Fruit fly (Drosophila melanogaster) whole organism, embryonic: ENCODE data around the gene galene.
A peak's percentile ranks its signal among the peaks of the same experiment; 100 is the strongest.

Experiments used
- Awh ChIP-seq: fragments of 200-800 bp; sonication (Bioruptor generic); IDR thresholded peaks from 2 replicates; pipeline ENCODE4, ENCODE4 v1.3.6; 2022; ENCODE audit warnings: missing biosample characterization, missing genetic modification characterization
- B-H1 ChIP-seq: fragments of 200-800 bp; sonication (Bioruptor generic); IDR thresholded peaks from 3 replicates; pipeline ENCODE4 v1.3.6; 2022; ENCODE audit warnings: missing biosample characterization, missing genetic modification characterization
- CG10209 ChIP-seq: fragments of 200-800 bp; sonication (Bioruptor generic); optimal IDR thresholded peaks from 3 replicates; lab custom pipeline; 2017; ENCODE audit warnings: missing biosample characterization, mild to moderate bottlenecking, missing genetic modification characterization, missing genetic modification reagents
- CG10366 ChIP-seq: fragments of 200-800 bp; sonication (Bioruptor generic); IDR thresholded peaks from 2 replicates; pipeline ENCODE4 v1.3.6; 2022; ENCODE audit warnings: missing biosample characterization, missing genetic modification characterization
- CG10979 ChIP-seq: fragments of 200-800 bp; sonication (Bioruptor generic); optimal IDR thresholded peaks from 2 replicates; lab custom pipeline; 2018; ENCODE audit warnings: missing biosample characterization, mild to moderate bottlenecking, missing genetic modification characterization, moderate library complexity
- CG11695 ChIP-seq: fragments of 200-800 bp; sonication (Bioruptor generic); IDR thresholded peaks from 3 replicates; pipeline ENCODE4 v1.3.6; 2022; ENCODE audit warnings: missing biosample characterization, missing genetic modification characterization
- CG12769 ChIP-seq: fragments of 200-800 bp; sonication (Bioruptor generic); optimal IDR thresholded peaks from 2 replicates; lab custom pipeline; 2019; ENCODE audit warnings: missing biosample characterization, mild to moderate bottlenecking, missing genetic modification characterization, moderate library complexity
- CG13296 ChIP-seq: fragments of 200-800 bp; sonication (Bioruptor generic); optimal IDR thresholded peaks from 3 replicates; lab custom pipeline; 2018; ENCODE audit warnings: missing biosample characterization, mild to moderate bottlenecking, missing genetic modification characterization
- CG13894 ChIP-seq: fragments of 200-800 bp; sonication (Bioruptor generic); optimal IDR thresholded peaks from 3 replicates; lab custom pipeline; 2018; ENCODE audit warnings: missing biosample characterization, mild to moderate bottlenecking, missing genetic modification characterization, moderate library complexity
- CG1529 ChIP-seq: fragments of 200-800 bp; sonication (Bioruptor generic); optimal IDR thresholded peaks from 3 replicates; lab custom pipeline; 2018; ENCODE audit warnings: missing biosample characterization, missing genetic modification characterization
- CG16779 ChIP-seq: fragments of 200-800 bp; sonication (Bioruptor generic); IDR thresholded peaks from 2 replicates; pipeline ENCODE4 v1.3.6; 2022; ENCODE audit warnings: missing biosample characterization, missing genetic modification characterization
- CG17186 ChIP-seq: fragments of 200-800 bp; sonication (Bioruptor generic); optimal IDR thresholded peaks from 3 replicates; lab custom pipeline; 2017; ENCODE audit warnings: missing biosample characterization, missing genetic modification reagents, missing genetic modification characterization
- CG18011 ChIP-seq: fragments of 200-800 bp; sonication (Bioruptor generic); optimal IDR thresholded peaks from 2 replicates; lab custom pipeline; 2017; ENCODE audit warnings: missing biosample characterization, missing genetic modification characterization, mild to moderate bottlenecking, moderate library complexity, missing genotype
- CG2116 ChIP-seq: fragments of 200-800 bp; sonication (Bioruptor generic); optimal IDR thresholded peaks from 3 replicates; lab custom pipeline; 2018; ENCODE audit warnings: missing biosample characterization, mild to moderate bottlenecking, missing genetic modification characterization
- CG2678 ChIP-seq: fragments of 200-800 bp; sonication (Bioruptor generic); optimal IDR thresholded peaks from 3 replicates; lab custom pipeline; 2019; ENCODE audit warnings: missing biosample characterization, mild to moderate bottlenecking, missing genetic modification characterization, moderate library complexity
- CG2712 ChIP-seq: fragments of 200-800 bp; optimal IDR thresholded peaks from 3 replicates; lab custom pipeline; 2019; ENCODE audit warnings: missing biosample characterization, mild to moderate bottlenecking, missing genetic modification characterization, moderate library complexity
- CG32532 ChIP-seq: fragments of 200-800 bp; sonication (Bioruptor generic); IDR thresholded peaks from 2 replicates; pipeline ENCODE4 v1.3.6; 2022; ENCODE audit warnings: missing biosample characterization, missing genetic modification characterization
- CG3726 ChIP-seq: fragments of 200-800 bp; sonication (Bioruptor generic); IDR thresholded peaks from 3 replicates; pipeline ENCODE4, ENCODE4 v1.3.6; 2022; ENCODE audit warnings: missing biosample characterization, missing genetic modification characterization
- CG5245 ChIP-seq: fragments of 200-800 bp; sonication (Bioruptor generic); optimal IDR thresholded peaks from 3 replicates; lab custom pipeline; 2016; ENCODE audit warnings: missing biosample characterization, missing genetic modification characterization
- CG6791 ChIP-seq: fragments of 200-800 bp; sonication (Bioruptor generic); IDR thresholded peaks from 3 replicates; pipeline ENCODE4 v1.3.6; 2022; ENCODE audit warnings: missing biosample characterization, missing genetic modification characterization; ENCODE audit not compliant: partially characterized antibody
- CG7928 ChIP-seq: fragments of 200-800 bp; sonication (Bioruptor generic); optimal IDR thresholded peaks from 2 replicates; lab custom pipeline; 2017; ENCODE audit warnings: missing biosample characterization, mild to moderate bottlenecking, missing genetic modification characterization
- CG8290 ChIP-seq, 3 experiments: fragments of 200-800 bp; sonication (Bioruptor generic); optimal IDR thresholded peaks; 2 replicates each; lab custom pipeline; 2016 to 2019; ENCODE audit warnings: missing biosample characterization in 3 of 3, missing genetic modification characterization in 3 of 3, mild to moderate bottlenecking in 2 of 3, moderate library complexity in 1 of 3
- CG9215 ChIP-seq: fragments of 200-800 bp; sonication (Bioruptor generic); IDR thresholded peaks from 2 replicates; pipeline ENCODE4 v1.3.6; 2022; ENCODE audit warnings: missing biosample characterization, missing genetic modification characterization
- Dek ChIP-seq: fragments of 200-800 bp; sonication (Bioruptor generic); optimal IDR thresholded peaks from 3 replicates; lab custom pipeline; 2019; ENCODE audit warnings: missing biosample characterization, mild to moderate bottlenecking, missing genetic modification characterization, moderate library complexity
- MESR4 ChIP-seq: fragments of 200-800 bp; sonication (Bioruptor generic); optimal IDR thresholded peaks from 2 replicates; lab custom pipeline; 2018; ENCODE audit warnings: missing biosample characterization, mild to moderate bottlenecking, missing genetic modification characterization, moderate library complexity
- Med ChIP-seq: fragments of 200-800 bp; sonication (Bioruptor generic); peaks from one replicate; lab custom pipeline; 2016; ENCODE audit warnings: missing biosample characterization, missing genetic modification characterization, mild to moderate bottlenecking, inconsistent platforms, moderate library complexity
- NC2β ChIP-seq: fragments of 200-800 bp; sonication (Bioruptor generic); optimal IDR thresholded peaks from 2 replicates; lab custom pipeline; 2016; ENCODE audit warnings: missing biosample characterization, missing genetic modification characterization
- Neu2 ChIP-seq: fragments of 200-800 bp; sonication (Bioruptor generic); optimal IDR thresholded peaks from 3 replicates; lab custom pipeline; 2016; ENCODE audit warnings: missing biosample characterization, missing genetic modification characterization, borderline replicate concordance
- Pdp1 ChIP-seq, 2 experiments: fragments of 200-800 bp; sonication (Bioruptor generic); optimal IDR thresholded peaks; 3 replicates each; lab custom pipeline; 2016; ENCODE audit warnings: missing biosample characterization in 2 of 2, missing genetic modification characterization in 2 of 2, mild to moderate bottlenecking in 1 of 2, moderate library complexity in 1 of 2
- Ptx1 ChIP-seq: fragments of 200-800 bp; sonication (Bioruptor generic); IDR thresholded peaks from 2 replicates; pipeline ENCODE4 v1.3.6; 2022; ENCODE audit warnings: missing biosample characterization, missing genetic modification characterization
- Ssrp ChIP-seq: fragments of 200-800 bp; sonication (Bioruptor generic); optimal IDR thresholded peaks from 2 replicates; lab custom pipeline; 2018; ENCODE audit warnings: missing biosample characterization, mild to moderate bottlenecking, missing genetic modification characterization, moderate library complexity
- aop ChIP-seq: fragments of 200-800 bp; sonication (Bioruptor generic); IDR thresholded peaks from 2 replicates; pipeline ENCODE4 v1.3.6; 2022; ENCODE audit warnings: missing biosample characterization, missing genetic modification characterization
- chif ChIP-seq, 2 experiments: fragments of 200-800 bp; sonication (Bioruptor generic); optimal IDR thresholded peaks; 3 replicates each; lab custom pipeline; 2016; ENCODE audit warnings: missing biosample characterization in 2 of 2, missing genetic modification characterization in 2 of 2
- crc ChIP-seq: fragments of 200-800 bp; sonication (Bioruptor generic); optimal IDR thresholded peaks from 2 replicates; lab custom pipeline; 2016; ENCODE audit warnings: missing biosample characterization, missing genetic modification characterization
- crol ChIP-seq: fragments of 200-800 bp; sonication (Bioruptor generic); IDR thresholded peaks from 2 replicates; pipeline ENCODE4 v1.3.6; 2022; ENCODE audit warnings: missing biosample characterization, missing genetic modification characterization
- crp ChIP-seq, 2 experiments: fragments of 200-800 bp; sonication (Bioruptor generic); optimal IDR thresholded peaks; 2 replicates in 1 of 2; 3 replicates in 1 of 2; lab custom pipeline; 2017; ENCODE audit warnings: missing biosample characterization in 2 of 2, missing genetic modification characterization in 2 of 2, mild to moderate bottlenecking in 1 of 2, moderate library complexity in 1 of 2
- danr ChIP-seq: fragments of 200-800 bp; sonication (Bioruptor generic); IDR thresholded peaks from 2 replicates; pipeline ENCODE4 v1.3.6; 2022; ENCODE audit warnings: missing biosample characterization, missing genetic modification characterization
- fd96Cb ChIP-seq: fragments of 200-800 bp; sonication (Bioruptor generic); optimal IDR thresholded peaks from 2 replicates; lab custom pipeline; 2018; ENCODE audit warnings: missing biosample characterization, mild to moderate bottlenecking, missing genetic modification characterization, moderate library complexity
- ftz-f1 ChIP-seq: fragments of 200-800 bp; sonication (Bioruptor generic); optimal IDR thresholded peaks from 2 replicates; lab custom pipeline; 2016; ENCODE audit warnings: missing biosample characterization, missing genetic modification characterization
- hb ChIP-seq: fragments of 200-800 bp; sonication (Bioruptor generic); IDR thresholded peaks from 3 replicates; pipeline ENCODE4 v1.3.6; 2022; ENCODE audit warnings: missing biosample characterization, missing genetic modification characterization; ENCODE audit not compliant: partially characterized antibody
- ken ChIP-seq: fragments of 200-800 bp; sonication (Bioruptor generic); IDR thresholded peaks from 3 replicates; pipeline ENCODE4 v1.3.6; 2022; ENCODE audit warnings: missing biosample characterization, missing genetic modification characterization
- nerfin-1 ChIP-seq: fragments of 200-800 bp; sonication (Bioruptor generic); optimal IDR thresholded peaks from 3 replicates; lab custom pipeline; 2019; ENCODE audit warnings: missing biosample characterization, mild to moderate bottlenecking, missing genetic modification characterization, moderate library complexity
- pita ChIP-seq: fragments of 200-800 bp; sonication (Bioruptor generic); optimal IDR thresholded peaks from 2 replicates; lab custom pipeline; 2017; ENCODE audit warnings: missing biosample characterization, mild to moderate bottlenecking, missing genetic modification characterization
- psq ChIP-seq: fragments of 200-800 bp; sonication (Bioruptor generic); optimal IDR thresholded peaks from 2 replicates; lab custom pipeline; 2017; ENCODE audit warnings: missing biosample characterization, missing genetic modification characterization
- pum ChIP-seq: fragments of 200-800 bp; sonication (Bioruptor generic); optimal IDR thresholded peaks from 2 replicates; lab custom pipeline; 2016; ENCODE audit warnings: missing biosample characterization, missing genetic modification characterization
- pzg ChIP-seq: fragments of 200-800 bp; sonication (Bioruptor generic); optimal IDR thresholded peaks from 3 replicates; lab custom pipeline; 2018; ENCODE audit warnings: missing biosample characterization, mild to moderate bottlenecking, missing genetic modification characterization, moderate library complexity
- sima ChIP-seq: fragments of 200-800 bp; sonication (Bioruptor generic); optimal IDR thresholded peaks from 2 replicates; lab custom pipeline; 2016; ENCODE audit warnings: missing biosample characterization, missing genetic modification characterization
- slbo ChIP-seq: fragments of 200-800 bp; sonication (Bioruptor generic); IDR thresholded peaks from 2 replicates; pipeline ENCODE4 v1.3.6; 2022; ENCODE audit warnings: missing biosample characterization, missing genetic modification characterization
- trh ChIP-seq: fragments of 200-800 bp; sonication (Bioruptor generic); optimal IDR thresholded peaks from 2 replicates; lab custom pipeline; 2016; ENCODE audit warnings: missing biosample characterization, missing genetic modification characterization

The galene gene

DNA sequence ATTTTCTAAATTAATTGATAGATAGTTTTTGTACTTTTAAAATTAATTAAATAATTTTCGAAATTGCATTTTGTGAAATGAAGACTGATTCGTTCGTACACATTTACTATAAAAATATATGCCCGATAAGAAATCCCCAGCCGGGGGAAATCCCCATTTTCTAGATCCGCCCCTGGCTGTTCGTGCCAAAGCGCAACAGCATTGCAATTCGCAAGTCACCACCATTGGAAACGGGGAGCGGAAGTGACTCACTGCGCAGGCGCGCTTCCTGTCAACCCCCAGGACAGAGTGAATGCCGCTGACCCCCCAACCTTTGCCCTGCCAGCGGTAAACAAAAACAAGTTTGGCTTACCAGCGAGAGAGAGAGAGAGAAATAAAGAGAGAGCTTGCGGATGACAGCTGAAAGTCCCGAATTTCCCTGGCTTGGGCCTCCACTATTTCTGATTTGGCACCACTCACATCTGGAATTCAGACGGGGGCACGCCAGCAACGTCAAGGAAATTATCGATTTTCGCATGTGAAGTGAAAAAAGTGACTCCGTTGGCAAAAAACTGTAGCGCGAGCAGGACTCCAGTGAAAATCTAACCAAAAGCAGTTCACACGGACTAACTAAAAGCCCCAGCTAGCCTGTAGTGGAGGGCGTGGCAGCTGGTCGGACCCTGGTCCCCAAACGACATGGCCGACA, 39.5 kb upstream of the galene start, which contains the start of gene Aplip1 (continued):
- peak; percentile 10 for TF ChIP-seq CG13296 (GFP tag; lab: Kevin White, UChicago)
- no peak for TF ChIP-seq NC2β (GFP tag; lab: Kevin White, UChicago)
- TF ChIP-seq CG11695: 0 out of 3 replicates have a peak, but pooled peaks have one; percentile 15
- 0 out of 2 replicates have a peak, but pooled peaks have one; percentile 21 for TF ChIP-seq CG16779 (GFP tag; lab: Robert Waterston, UW)
- TF ChIP-seq psq (GFP tag; lab: Kevin White, UChicago): no peak
- no peak for TF ChIP-seq Neu2 (GFP tag; lab: Kevin White, UChicago)
- TF ChIP-seq sima: no peak
- no peak for TF ChIP-seq pita
- no peak for TF ChIP-seq Awh (GFP tag; lab: Robert Waterston, UW)
- TF ChIP-seq crp (GFP tag; optimal IDR thresholded peaks at IDR 0.05; lab: Kevin White, UChicago): no peak
- no peak for TF ChIP-seq B-H1 (GFP tag; lab: Robert Waterston, UW)
- peak; percentile 8; the same call in 1 of the 2 replicates for TF ChIP-seq slbo
- peak; percentile 82 for TF ChIP-seq Med (GFP tag; lab: Kevin White, UChicago)
- peak in 1 of 2 experiments; percentile 22 for TF ChIP-seq Pdp1 (GFP tag; optimal IDR thresholded peaks at IDR 0.05; lab: Kevin White, UChicago)
- TF ChIP-seq ftz-f1: no peak
- TF ChIP-seq MESR4 (GFP tag; lab: Kevin White, UChicago): peak; percentile 2
- no peak for TF ChIP-seq CG5245 (GFP tag; lab: Kevin White, UChicago)
- no peak for TF ChIP-seq CG8290 (GFP tag; optimal IDR thresholded peaks at IDR 0.05; lab: Kevin White, UChicago)
- TF ChIP-seq CG8290 (tag; optimal IDR thresholded peaks at IDR 0.05; lab: Kevin White, UChicago): no peak
- no peak for TF ChIP-seq CG2712
- no peak for TF ChIP-seq CG12769 (tag; lab: Kevin White, UChicago)
- TF ChIP-seq CG2116 (GFP tag; lab: Kevin White, UChicago): no peak
- TF ChIP-seq ken (GFP tag; lab: Robert Waterston, UW): no peak
- no peak for TF ChIP-seq Ssrp (tag; lab: Kevin White, UChicago)
- TF ChIP-seq CG18011 (GFP tag; lab: Kevin White, UChicago): no peak
- TF ChIP-seq nerfin-1 (tag; lab: Kevin White, UChicago): peak; percentile 46
- TF ChIP-seq CG2678 (tag; lab: Kevin White, UChicago): peak; percentile 39
- no peak for TF ChIP-seq CG10979 (tag; lab: Kevin White, UChicago)
- TF ChIP-seq CG1529 (GFP tag; lab: Kevin White, UChicago): no peak
- peak; percentile 14 for TF ChIP-seq pzg (GFP tag; lab: Kevin White, UChicago)
- TF ChIP-seq Ptx1 (GFP tag; lab: Robert Waterston, UW): no peak
- TF ChIP-seq trh (GFP tag; lab: Kevin White, UChicago): no peak
- no peak for TF ChIP-seq chif (GFP tag; optimal IDR thresholded peaks at IDR 0.05; lab: Kevin White, UChicago)
- TF ChIP-seq CG9215 (GFP tag; lab: Robert Waterston, UW): no peak
- no peak for TF ChIP-seq hb (GFP tag; lab: Robert Waterston, UW)
- no peak for TF ChIP-seq CG10209 (GFP tag; lab: Kevin White, UChicago)
- no peak for TF ChIP-seq pum (GFP tag; lab: Kevin White, UChicago)
- no peak for TF ChIP-seq danr (GFP tag; lab: Robert Waterston, UW)
- TF ChIP-seq Dek (tag; lab: Kevin White, UChicago): no peak
- TF ChIP-seq aop (GFP tag; lab: Robert Waterston, UW): no peak
- no peak for TF ChIP-seq CG17186 (GFP tag; lab: Kevin White, UChicago)
- no peak for TF ChIP-seq CG6791 (GFP tag; lab: Robert Waterston, UW)
- TF ChIP-seq crc (GFP tag; lab: Kevin White, UChicago): no peak
- peak; percentile 30; the same call in 1 of the 2 replicates for TF ChIP-seq crol
- no peak for TF ChIP-seq fd96Cb
- TF ChIP-seq CG7928: no peak
- TF ChIP-seq CG32532 (GFP tag; lab: Robert Waterston, UW): peak; percentile 55
- no peak for TF ChIP-seq CG13894
- TF ChIP-seq CG3726: no peak
- no peak for TF ChIP-seq CG10366 (GFP tag; lab: Robert Waterston, UW)
